Fruit fly (Drosophila melanogaster) whole organism, adult: ENCODE measurements around the gene DCX-EMAP.

Experiments used
- CG11617 ChIP-seq: fragments of 200-800 bp; sonication (Bioruptor generic); optimal IDR thresholded peaks from 2 replicates; lab custom pipeline; 2017; ENCODE audit warnings: mild to moderate bottlenecking, missing biosample characterization, missing genetic modification reagents, missing genetic modification characterization
- CG12768 ChIP-seq: fragments of 200-800 bp; sonication (Bioruptor generic); optimal IDR thresholded peaks from 2 replicates; lab custom pipeline; 2017; ENCODE audit warnings: missing biosample characterization, missing genetic modification characterization, mild to moderate bottlenecking, moderate library complexity, missing genetic modification reagents
- CG14711 ChIP-seq: fragments of 200-800 bp; sonication (Bioruptor generic); optimal IDR thresholded peaks from 2 replicates; lab custom pipeline; 2018; ENCODE audit warnings: missing biosample characterization, mild to moderate bottlenecking, missing genetic modification characterization, moderate library complexity
- CG1620 ChIP-seq: fragments of 200-800 bp; sonication (Bioruptor generic); optimal IDR thresholded peaks from 2 replicates; lab custom pipeline; 2016; ENCODE audit warnings: missing biosample characterization, missing genetic modification characterization
- CG33017 ChIP-seq: fragments of 200-800 bp; sonication (Bioruptor generic); optimal IDR thresholded peaks from 2 replicates; lab custom pipeline; 2018; ENCODE audit warnings: missing biosample characterization, mild to moderate bottlenecking, missing genetic modification characterization, moderate library complexity
- CG5204 ChIP-seq: fragments of 200-800 bp; sonication (Bioruptor generic); optimal IDR thresholded peaks from 2 replicates; lab custom pipeline; 2016; ENCODE audit warnings: missing biosample characterization, missing genetic modification characterization
- CG7045 ChIP-seq: fragments of 200-800 bp; sonication (Bioruptor generic); optimal IDR thresholded peaks from 2 replicates; lab custom pipeline; 2017; ENCODE audit warnings: missing biosample characterization, mild to moderate bottlenecking, missing genetic modification characterization
- CG7101 ChIP-seq: fragments of 200-800 bp; sonication (Bioruptor generic); optimal IDR thresholded peaks from 2 replicates; lab custom pipeline; 2018; ENCODE audit warnings: missing biosample characterization, mild to moderate bottlenecking, missing genetic modification characterization, moderate library complexity
- Clk ChIP-seq: fragments of 200-800 bp; sonication (Bioruptor generic); optimal IDR thresholded peaks from 2 replicates; lab custom pipeline; 2017; ENCODE audit warnings: missing biosample characterization, missing genetic modification characterization
- Crg-1 ChIP-seq: fragments of 200-800 bp; sonication (Bioruptor generic); optimal IDR thresholded peaks from 2 replicates; lab custom pipeline; 2016; ENCODE audit warnings: missing biosample characterization, missing genetic modification characterization
- Hr96 ChIP-seq: fragments of 200-800 bp; sonication (Bioruptor generic); optimal IDR thresholded peaks from 2 replicates; lab custom pipeline; 2016; ENCODE audit warnings: missing biosample characterization, missing genetic modification characterization
- Mnt ChIP-seq: fragments of 200-800 bp; sonication (Bioruptor generic); optimal IDR thresholded peaks from 2 replicates; lab custom pipeline; 2016; ENCODE audit warnings: missing biosample characterization, mild to moderate bottlenecking, missing genetic modification characterization
- bab1 ChIP-seq: fragments of 200-800 bp; sonication (Bioruptor generic); optimal IDR thresholded peaks from 3 replicates; lab custom pipeline; 2019; ENCODE audit warnings: missing biosample characterization, mild to moderate bottlenecking, missing genetic modification characterization, moderate library complexity
- cic ChIP-seq: fragments of 200-800 bp; sonication (Bioruptor generic); optimal IDR thresholded peaks from 2 replicates; lab custom pipeline; 2017; ENCODE audit warnings: missing biosample characterization, mild to moderate bottlenecking, missing genetic modification characterization, moderate library complexity
- cnc ChIP-seq, 2 experiments: fragments of >200 bp; optimal IDR thresholded peaks; 2 replicates each; lab custom pipeline; 2017
- kay ChIP-seq: fragments of 200-800 bp; sonication (Bioruptor generic); peaks from one replicate; lab custom pipeline; 2016; ENCODE audit warnings: missing biosample characterization, missing genetic modification characterization, borderline replicate concordance
- ovo ChIP-seq: fragments of 200-800 bp; sonication (Bioruptor generic); optimal IDR thresholded peaks from 2 replicates; lab custom pipeline; 2016; ENCODE audit warnings: missing biosample characterization, missing genetic modification characterization
- pad ChIP-seq: fragments of 200-800 bp; sonication (Bioruptor generic); optimal IDR thresholded peaks from 3 replicates; lab custom pipeline; 2017; ENCODE audit warnings: missing biosample characterization, missing genetic modification characterization, mild to moderate bottlenecking, moderate library complexity, missing genetic modification reagents
- tj ChIP-seq: fragments of 200-800 bp; sonication (Bioruptor generic); optimal IDR thresholded peaks from 3 replicates; lab custom pipeline; 2017; ENCODE audit warnings: missing biosample characterization, mild to moderate bottlenecking, missing genetic modification characterization, moderate library complexity
- toe ChIP-seq: fragments of 200-800 bp; sonication (Bioruptor generic); optimal IDR thresholded peaks from 2 replicates; lab custom pipeline; 2016; ENCODE audit warnings: missing biosample characterization, missing genetic modification characterization

The DCX-EMAP gene

DNA sequence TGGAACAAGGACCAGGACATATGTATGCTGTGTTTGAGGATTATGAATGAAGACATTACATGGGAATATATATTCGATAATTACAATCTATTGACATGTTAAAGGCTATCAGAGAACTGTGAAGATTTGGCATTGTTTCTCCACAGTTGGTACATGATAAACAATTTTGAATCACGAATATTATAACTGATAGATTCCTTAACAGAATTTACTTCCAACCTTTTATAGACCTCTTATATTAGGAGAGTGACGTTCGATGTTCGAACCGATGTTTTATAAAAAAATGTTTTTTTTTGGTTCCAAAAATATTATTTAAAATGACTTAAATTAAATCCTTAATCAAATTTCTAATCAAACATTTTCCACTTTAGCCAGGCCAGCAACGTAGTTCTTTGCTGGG is at the start of gene DCX-EMAP:
TSS of gene DCX-EMAP (plus strand) at position 301 of the 400 bp plus-strand sequence.
- TF ChIP-seq CG11617 (GFP tag; lab: Kevin White, UChicago), result no peak
- no peak for TF ChIP-seq pad (GFP tag; lab: Kevin White, UChicago)
- TF ChIP-seq Hr96 (GFP tag; lab: Kevin White, UChicago), result no peak
- no peak for TF ChIP-seq CG5204
- no peak for TF ChIP-seq Crg-1 (GFP tag; lab: Kevin White, UChicago)
- no peak for TF ChIP-seq ovo (GFP tag; lab: Kevin White, UChicago)
- no peak for TF ChIP-seq cnc (optimal IDR thresholded peaks at IDR 0.05; lab: Kevin White, UChicago)
- TF ChIP-seq CG7045 (GFP tag; lab: Kevin White, UChicago), result no peak
- no peak for TF ChIP-seq cic
- TF ChIP-seq toe (GFP tag; lab: Kevin White, UChicago), result no peak
- no peak for TF ChIP-seq CG1620
- no peak for TF ChIP-seq Clk (GFP tag; lab: Kevin White, UChicago)
- no peak for TF ChIP-seq kay (GFP tag; lab: Kevin White, UChicago)

dm6 chr3L:14875608-14876007 is 28.0 kb upstream of the DCX-EMAP start:
- no peak for TF ChIP-seq tj
- no peak for TF ChIP-seq CG7101 (tag; lab: Kevin White, UChicago)
- TF ChIP-seq Mnt (GFP tag; lab: Kevin White, UChicago), result no peak
- TF ChIP-seq toe (GFP tag; lab: Kevin White, UChicago), result no peak
- no peak for TF ChIP-seq Hr96 (GFP tag; lab: Kevin White, UChicago)
- no peak for TF ChIP-seq kay (GFP tag; lab: Kevin White, UChicago)
- TF ChIP-seq CG12768 (GFP tag; lab: Kevin White, UChicago), result no peak

DNA sequence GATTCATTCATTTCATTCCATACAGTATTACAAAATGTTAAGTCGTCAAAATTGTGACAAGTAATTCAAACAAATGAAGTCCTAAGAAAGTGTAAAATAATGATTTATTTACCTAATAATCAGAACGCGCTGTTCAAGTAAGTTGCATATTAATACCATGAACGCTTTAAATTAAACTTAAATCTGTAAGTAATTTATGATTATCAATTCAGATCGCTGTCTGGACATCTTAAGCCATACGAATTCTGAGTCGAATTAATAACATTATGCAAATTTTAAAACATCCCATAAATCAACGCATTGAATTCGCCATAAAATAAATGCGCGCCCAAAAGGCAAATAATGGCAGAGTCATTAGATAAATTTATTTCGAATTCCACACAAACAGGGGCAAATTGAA is 9.3 kb upstream of the DCX-EMAP start, which contains the start of gene CG34245:
TSS of gene CG34245 (minus strand) at position 101 of the 400 bp plus-strand sequence.
- TF ChIP-seq CG33017 (tag; lab: Kevin White, UChicago), result no peak
- TF ChIP-seq CG12768 (GFP tag; lab: Kevin White, UChicago), result no peak
- TF ChIP-seq CG1620, result no peak
- TF ChIP-seq Hr96 (GFP tag; lab: Kevin White, UChicago), result no peak
- TF ChIP-seq ovo (GFP tag; lab: Kevin White, UChicago), result no peak
- no peak for TF ChIP-seq CG14711
- no peak for TF ChIP-seq Mnt (GFP tag; lab: Kevin White, UChicago)
- no peak for TF ChIP-seq CG5204
- TF ChIP-seq pad (GFP tag; lab: Kevin White, UChicago), result no peak

DNA sequence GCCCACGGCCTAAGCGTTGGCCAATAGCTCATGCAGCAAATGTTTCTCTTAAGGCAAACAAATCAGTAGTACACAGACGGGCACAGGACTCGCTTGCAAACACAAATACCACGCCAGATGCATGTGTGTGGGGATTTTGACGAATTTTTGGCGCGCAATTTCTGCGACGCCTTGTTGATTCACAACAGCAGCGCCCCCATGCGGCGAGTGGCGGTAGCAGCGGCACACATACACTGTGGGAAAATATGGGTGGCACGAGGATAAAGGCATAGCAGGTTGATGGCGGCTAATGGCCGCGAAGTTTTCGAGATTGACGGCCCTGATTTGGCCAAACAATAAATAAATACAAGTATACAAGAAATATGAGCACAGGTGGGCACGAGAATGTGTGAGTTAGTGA is 22.0 kb downstream of the DCX-EMAP start:
- TF ChIP-seq bab1, result no peak
- no peak for TF ChIP-seq pad (GFP tag; lab: Kevin White, UChicago)
- TF ChIP-seq CG7101 (tag; lab: Kevin White, UChicago), result no peak
- TF ChIP-seq Hr96 (GFP tag; lab: Kevin White, UChicago), result no peak
- TF ChIP-seq CG5204, result no peak
- no peak for TF ChIP-seq CG1620
- no peak for TF ChIP-seq ovo (GFP tag; lab: Kevin White, UChicago)
- TF ChIP-seq CG7045 (GFP tag; lab: Kevin White, UChicago), result no peak
- no peak for TF ChIP-seq cic
- no peak for TF ChIP-seq Clk (GFP tag; lab: Kevin White, UChicago)
- TF ChIP-seq Crg-1 (GFP tag; lab: Kevin White, UChicago), result no peak
- no peak for TF ChIP-seq kay (GFP tag; lab: Kevin White, UChicago)
- no peak for TF ChIP-seq CG11617 (GFP tag; lab: Kevin White, UChicago)
- no peak for TF ChIP-seq tj
- TF ChIP-seq CG12768 (GFP tag; lab: Kevin White, UChicago), result no peak
- TF ChIP-seq toe (GFP tag; lab: Kevin White, UChicago), result no peak
- TF ChIP-seq CG14711, result no peak

- TF ChIP-seq CG33017 (tag; lab: Kevin White, UChicago) (no peak), cnc (optimal IDR thresholded peaks at IDR 0.05; lab: Kevin White, UChicago) (no peak), CG7045 (GFP tag; lab: Kevin White, UChicago) (no peak)
Measured at dm6 chr3L:14942769-14943168, 39.2 kb downstream of the DCX-EMAP start.

- TF ChIP-seq cic (no peak), CG11617 (GFP tag; lab: Kevin White, UChicago) (no peak), kay (GFP tag; lab: Kevin White, UChicago) (no peak), Clk (GFP tag; lab: Kevin White, UChicago) (no peak), toe (GFP tag; lab: Kevin White, UChicago) (no peak), tj (no peak), Crg-1 (GFP tag; lab: Kevin White, UChicago) (no peak), CG12768 (GFP tag; lab: Kevin White, UChicago) (no peak), CG14711 (no peak), bab1 (no peak), CG7101 (tag; lab: Kevin White, UChicago) (no peak), Hr96 (GFP tag; lab: Kevin White, UChicago) (no peak), pad (GFP tag; lab: Kevin White, UChicago) (no peak), CG33017 (tag; lab: Kevin White, UChicago) (no peak), Mnt (GFP tag; lab: Kevin White, UChicago) (no peak), cnc (optimal IDR thresholded peaks at IDR 0.05; lab: Kevin White, UChicago) (no peak), CG1620 (no peak), CG5204 (no peak), CG7045 (GFP tag; lab: Kevin White, UChicago) (no peak), ovo (GFP tag; lab: Kevin White, UChicago) (no peak)
Measured at dm6 chr3L:14944231-14944630, 40.6 kb downstream of the DCX-EMAP start, which contains the start of gene CG13465. TSS of gene CG13465 (minus strand) at chr3L:14944331.
